Fruit fly (Drosophila melanogaster) whole organism, wandering third instar larva: ENCODE measurements around the gene fy.
A peak's percentile ranks its signal among the peaks of the same experiment; 100 is the strongest.

Source experiments
- Abd-B ChIP-seq: fragments of >200 bp; optimal IDR thresholded peaks from 2 replicates; lab custom pipeline; 2017; ENCODE audit warnings: missing biosample characterization, missing genetic modification characterization
- CG32264 ChIP-seq: fragments of 200-800 bp; sonication (Bioruptor generic); optimal IDR thresholded peaks from 2 replicates; lab custom pipeline; 2016; ENCODE audit warnings: missing biosample characterization, missing genetic modification characterization
- CG9705 ChIP-seq: fragments of 200-800 bp; sonication (Bioruptor generic); optimal IDR thresholded peaks from 2 replicates; lab custom pipeline; 2018; ENCODE audit warnings: missing biosample characterization, mild to moderate bottlenecking, missing genetic modification characterization
- CrebA ChIP-seq: fragments of 200-800 bp; sonication (Bioruptor generic); optimal IDR thresholded peaks from 2 replicates; lab custom pipeline; 2016; ENCODE audit warnings: missing biosample characterization, mild to moderate bottlenecking, missing genetic modification characterization, borderline replicate concordance
- Dfd ChIP-seq: fragments of >200 bp; optimal IDR thresholded peaks from 2 replicates; lab custom pipeline; 2017; ENCODE audit warnings: missing biosample characterization, missing genetic modification characterization
- Dif ChIP-seq: fragments of 200-275, 200-300 bp; sonication (Bioruptor generic); optimal IDR thresholded peaks from 2 replicates; lab custom pipeline; 2018; ENCODE audit warnings: missing biosample characterization, missing genetic modification characterization; ENCODE audit not compliant: partially characterized antibody
- GATAd ChIP-seq: sonication (Bioruptor generic); optimal IDR thresholded peaks from 2 replicates; lab custom pipeline; 2016; ENCODE audit warnings: missing biosample characterization, missing genetic modification characterization
- HLH106 ChIP-seq: fragments of 200-800 bp; optimal IDR thresholded peaks from 3 replicates; lab custom pipeline; 2019; ENCODE audit warnings: missing biosample characterization, mild to moderate bottlenecking, missing genetic modification characterization, moderate library complexity
- Hnf4 ChIP-seq: fragments of 200-800 bp; sonication (Bioruptor generic); optimal IDR thresholded peaks from 2 replicates; lab custom pipeline; 2016; ENCODE audit warnings: missing biosample characterization, mild to moderate bottlenecking, missing genetic modification characterization
- Hr78 ChIP-seq: fragments of >200 bp; optimal IDR thresholded peaks from 2 replicates; lab custom pipeline; 2017; ENCODE audit warnings: missing biosample characterization, missing genetic modification characterization
- Hr83 ChIP-seq: fragments of 200-300 bp; sonication (Bioruptor generic); optimal IDR thresholded peaks from 2 replicates; lab custom pipeline; 2016; ENCODE audit warnings: missing biosample characterization, mild to moderate bottlenecking, missing genetic modification characterization, moderate library complexity; ENCODE audit not compliant: poor library complexity, severe bottlenecking
- Jra ChIP-seq: sonication (Bioruptor generic); optimal IDR thresholded peaks from 2 replicates; lab custom pipeline; 2016; ENCODE audit warnings: missing biosample characterization, missing genetic modification characterization
- Mio ChIP-seq: sonication (Bioruptor generic); optimal IDR thresholded peaks from 2 replicates; lab custom pipeline; 2016; ENCODE audit warnings: missing biosample characterization, missing genetic modification characterization
- Myc ChIP-seq: fragments of >200 bp; optimal IDR thresholded peaks from 2 replicates; lab custom pipeline; 2017
- N ChIP-seq: fragments of >200 bp; optimal IDR thresholded peaks from 2 replicates; lab custom pipeline; 2018; ENCODE audit warnings: missing biosample characterization, missing external identifiers, missing genetic modification characterization
- OdsH ChIP-seq: fragments of 200-800 bp; sonication (Bioruptor generic); optimal IDR thresholded peaks from 2 replicates; lab custom pipeline; 2016; ENCODE audit warnings: missing biosample characterization, mild to moderate bottlenecking, missing genetic modification characterization
- Rel ChIP-seq, 2 experiments: fragments of 200-800 bp; sonication (Bioruptor generic) in 1 of 2; optimal IDR thresholded peaks; 2 replicates in 1 of 2; 3 replicates in 1 of 2; lab custom pipeline; 2016 to 2019; ENCODE audit warnings: mild to moderate bottlenecking in 2 of 2, missing biosample characterization in 2 of 2, missing genetic modification characterization in 2 of 2, moderate library complexity in 1 of 2
- Sp1 ChIP-seq: fragments of 200-800 bp; sonication (Bioruptor generic); optimal IDR thresholded peaks from 3 replicates; lab custom pipeline; 2019; ENCODE audit warnings: missing biosample characterization, mild to moderate bottlenecking, missing genetic modification characterization, moderate library complexity
- Vsx2 ChIP-seq: fragments of 200-300, 225-300 bp; sonication (Bioruptor generic); optimal IDR thresholded peaks from 2 replicates; lab custom pipeline; 2018; ENCODE audit warnings: missing biosample characterization, missing genetic modification characterization; ENCODE audit not compliant: partially characterized antibody
- br ChIP-seq: fragments of 200-800 bp; sonication (Bioruptor generic); optimal IDR thresholded peaks from 2 replicates; lab custom pipeline; 2016; ENCODE audit warnings: missing biosample characterization, missing genetic modification characterization
- brk ChIP-seq: fragments of 200-800 bp; sonication (Bioruptor generic); optimal IDR thresholded peaks from 2 replicates; lab custom pipeline; 2016; ENCODE audit warnings: missing biosample characterization, mild to moderate bottlenecking, missing genetic modification characterization
- dl ChIP-seq, 2 experiments: fragments of 175-275, 200-275 bp in 1 of 2; fragments of 200-275 bp in 1 of 2; sonication (Bioruptor generic); optimal IDR thresholded peaks; lab custom pipeline; 2018; ENCODE audit warnings: mild to moderate bottlenecking in 2 of 2, missing biosample characterization in 2 of 2, missing genetic modification characterization in 2 of 2, moderate library complexity in 2 of 2; ENCODE audit not compliant: partially characterized antibody in 2 of 2, insufficient read depth in 1 of 2
- dmrt93B ChIP-seq: fragments of 200-800 bp; sonication (Bioruptor generic); optimal IDR thresholded peaks from 2 replicates; lab custom pipeline; 2018; ENCODE audit warnings: missing biosample characterization, mild to moderate bottlenecking, missing genetic modification characterization
- dsf ChIP-seq: sonication (Bioruptor generic); optimal IDR thresholded peaks from 2 replicates; lab custom pipeline; 2016; ENCODE audit warnings: missing biosample characterization, missing genetic modification characterization, borderline replicate concordance
- ey ChIP-seq: fragments of 200-800 bp; sonication (Bioruptor generic); optimal IDR thresholded peaks from 2 replicates; lab custom pipeline; 2016; ENCODE audit warnings: missing biosample characterization, missing genetic modification characterization
- foxo ChIP-seq, 2 experiments: fragments of 200-800 bp; sonication (Bioruptor generic); optimal IDR thresholded peaks; 2 replicates in 1 of 2; 3 replicates in 1 of 2; lab custom pipeline; 2016 to 2017; ENCODE audit warnings: missing biosample characterization in 2 of 2, missing genetic modification characterization in 2 of 2
- fru ChIP-seq: fragments of 200-800 bp; sonication (Bioruptor generic); optimal IDR thresholded peaks from 3 replicates; lab custom pipeline; 2016; ENCODE audit warnings: missing biosample characterization, mild to moderate bottlenecking, missing genetic modification characterization
- h ChIP-seq: fragments of 200-800 bp; sonication (Bioruptor generic); optimal IDR thresholded peaks from 3 replicates; lab custom pipeline; 2016; ENCODE audit warnings: missing biosample characterization, mild to moderate bottlenecking, missing genetic modification characterization
- jim ChIP-seq: fragments of 175-275, 200-325 bp; sonication (Bioruptor generic); optimal IDR thresholded peaks from 2 replicates; lab custom pipeline; 2016; ENCODE audit warnings: missing biosample characterization, mild to moderate bottlenecking, missing genetic modification characterization
- lola ChIP-seq: fragments of >200 bp; optimal IDR thresholded peaks from 2 replicates; lab custom pipeline; 2017; ENCODE audit warnings: missing biosample characterization, missing genetic modification characterization
- pan ChIP-seq: fragments of >200 bp; optimal IDR thresholded peaks from 2 replicates; lab custom pipeline; 2017
- psq ChIP-seq: fragments of 200-800 bp; sonication (Bioruptor generic); optimal IDR thresholded peaks from 3 replicates; lab custom pipeline; 2017; ENCODE audit warnings: missing biosample characterization, mild to moderate bottlenecking, missing genetic modification characterization, moderate library complexity
- rgr ChIP-seq: fragments of 200-800 bp; sonication (Bioruptor generic); optimal IDR thresholded peaks from 3 replicates; lab custom pipeline; 2016; ENCODE audit warnings: missing biosample characterization, mild to moderate bottlenecking, missing genetic modification characterization
- sage ChIP-seq: fragments of 200-800 bp; sonication (Bioruptor generic); optimal IDR thresholded peaks from 2 replicates; lab custom pipeline; 2016; ENCODE audit warnings: missing biosample characterization, mild to moderate bottlenecking, missing genetic modification characterization
- sv ChIP-seq: fragments of 200-800 bp; sonication (Bioruptor generic); optimal IDR thresholded peaks from 3 replicates; lab custom pipeline; 2016; ENCODE audit warnings: missing biosample characterization, missing genetic modification characterization
- usp ChIP-seq: fragments of >200 bp; optimal IDR thresholded peaks from 2 replicates; lab custom pipeline; 2017; ENCODE audit warnings: missing biosample characterization, missing genetic modification characterization
- woc ChIP-seq: sonication (Bioruptor generic); optimal IDR thresholded peaks from 2 replicates; lab custom pipeline; 2016; ENCODE audit warnings: missing biosample characterization, mild to moderate bottlenecking, missing genetic modification characterization

fy gene

dm6 chr2L:8403286-8404270 is 498 bp upstream of the fy start, which contains the start of gene emb:
emb (plus strand) TSS chr2L:8403573.
- no peak for TF ChIP-seq dmrt93B (GFP tag; lab: Kevin White, UChicago)
- TF ChIP-seq fru (GFP tag; lab: Kevin White, UChicago): peak; percentile 69
- no peak for TF ChIP-seq Dfd (GFP tag; lab: Kevin White, UChicago)
- TF ChIP-seq GATAd (GFP tag; lab: Kevin White, UChicago): no peak
- TF ChIP-seq N: peak; percentile 75
- peak in 1 of 2 experiments; percentile 60 for TF ChIP-seq foxo (GFP tag; optimal IDR thresholded peaks at IDR 0.05; lab: Kevin White, UChicago)
- TF ChIP-seq sage (GFP tag; lab: Kevin White, UChicago): no peak
- no peak for TF ChIP-seq lola (GFP tag; lab: Kevin White, UChicago)
- no peak for TF ChIP-seq usp
- no peak for TF ChIP-seq Vsx2
- TF ChIP-seq brk (GFP tag; lab: Kevin White, UChicago): no peak
- TF ChIP-seq Jra: peak; percentile 40
- peak; percentile 58 for TF ChIP-seq h
- TF ChIP-seq sv (GFP tag; lab: Kevin White, UChicago): peak; percentile 7
- peak; percentile 6 for TF ChIP-seq dsf (GFP tag; lab: Kevin White, UChicago)
- TF ChIP-seq Hr78 (GFP tag; lab: Kevin White, UChicago): no peak
- TF ChIP-seq Sp1 (GFP tag; lab: Kevin White, UChicago): peak; percentile 73
- TF ChIP-seq Abd-B (GFP tag; lab: Kevin White, UChicago): no peak
- no peak for TF ChIP-seq Mio (GFP tag; lab: Kevin White, UChicago)
- TF ChIP-seq jim: peak; percentile 46
- peak; percentile 54 for TF ChIP-seq woc (GFP tag; lab: Kevin White, UChicago)
- TF ChIP-seq br: no peak
- TF ChIP-seq CrebA: no peak
- TF ChIP-seq dl (GFP tag; optimal IDR thresholded peaks at IDR 0.05; lab: Kevin White, UChicago; ENCODE audit: insufficient read depth in 1 of 2, partially characterized antibody in 2 of 2): no peak
- TF ChIP-seq HLH106 (tag; lab: Kevin White, UChicago): peak; percentile 11
- TF ChIP-seq Dif: no peak
- TF ChIP-seq Myc (lab: Kevin White, UChicago): no peak
- TF ChIP-seq CG32264: no peak
- peak; percentile 80 for TF ChIP-seq Hr83 (GFP tag; lab: Kevin White, UChicago)
- TF ChIP-seq CG9705 (GFP tag; lab: Kevin White, UChicago): peak; percentile 25
- TF ChIP-seq rgr (GFP tag; lab: Kevin White, UChicago): peak; percentile 61
- TF ChIP-seq pan: no peak
- TF ChIP-seq OdsH (GFP tag; lab: Kevin White, UChicago): peak; percentile 40
- no peak for TF ChIP-seq Rel (GFP tag; optimal IDR thresholded peaks at IDR 0.05; lab: Kevin White, UChicago)
- TF ChIP-seq Rel (tag; optimal IDR thresholded peaks at IDR 0.05; lab: Kevin White, UChicago): peak; percentile 49
- TF ChIP-seq Hnf4 (GFP tag; lab: Kevin White, UChicago): no peak
- TF ChIP-seq psq: peak; percentile 45
- TF ChIP-seq ey (GFP tag; lab: Kevin White, UChicago): peak; percentile 20

dm6 chr2L:8399863-8400598 is 3.0 kb downstream of the fy start, which contains the start of gene CG31898:
CG31898 (plus strand) TSS chr2L:8400421.
- TF ChIP-seq sage (GFP tag; lab: Kevin White, UChicago): peak; percentile 26
- TF ChIP-seq foxo (GFP tag; optimal IDR thresholded peaks at IDR 0.05; lab: Kevin White, UChicago): no peak
- no peak for TF ChIP-seq fru (GFP tag; lab: Kevin White, UChicago)
- no peak for TF ChIP-seq dmrt93B (GFP tag; lab: Kevin White, UChicago)
- TF ChIP-seq sv (GFP tag; lab: Kevin White, UChicago): no peak
